Fruit fly (Drosophila melanogaster) whole organism, adult: ENCODE results near the gene tkv.

Experiments
- CG12768 ChIP-seq: fragments of 200-800 bp; sonication (Bioruptor generic); optimal IDR thresholded peaks from 2 replicates; lab custom pipeline; 2017; ENCODE audit warnings: missing biosample characterization, missing genetic modification characterization, mild to moderate bottlenecking, moderate library complexity, missing genetic modification reagents
- CG5204 ChIP-seq: fragments of 200-800 bp; sonication (Bioruptor generic); optimal IDR thresholded peaks from 2 replicates; lab custom pipeline; 2016; ENCODE audit warnings: missing biosample characterization, missing genetic modification characterization
- CG7101 ChIP-seq: fragments of 200-800 bp; sonication (Bioruptor generic); optimal IDR thresholded peaks from 2 replicates; lab custom pipeline; 2018; ENCODE audit warnings: missing biosample characterization, mild to moderate bottlenecking, missing genetic modification characterization, moderate library complexity

DNA sequence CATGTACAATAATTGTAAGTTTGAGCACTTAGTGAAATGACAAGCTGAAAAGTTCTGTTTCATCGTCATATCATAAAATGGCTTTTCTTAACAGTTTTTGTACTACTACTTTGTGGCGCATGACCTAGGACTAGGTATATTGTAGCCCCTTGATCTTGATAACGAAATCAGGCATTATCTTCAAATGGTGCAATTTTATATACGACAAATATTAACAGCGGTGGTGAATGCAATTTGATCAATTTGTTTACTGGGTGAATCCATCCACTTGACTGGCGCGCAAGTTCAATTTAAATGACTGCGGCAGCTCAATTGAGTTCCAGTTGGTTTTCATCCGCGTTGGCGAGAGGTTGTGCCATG lies 61.1 kb downstream of the tkv start, which contains the start of gene Cyp28d1:
- TF ChIP-seq CG5204 (GFP tag; lab: Kevin White, UChicago): peak; percentile 30
- TF ChIP-seq CG7101: peak; percentile 29
- no peak for TF ChIP-seq CG12768 (GFP tag; lab: Kevin White, UChicago)
